Fruit fly (Drosophila melanogaster): ENCODE results near the gene OtopLc.

OtopLc gene

DNA sequence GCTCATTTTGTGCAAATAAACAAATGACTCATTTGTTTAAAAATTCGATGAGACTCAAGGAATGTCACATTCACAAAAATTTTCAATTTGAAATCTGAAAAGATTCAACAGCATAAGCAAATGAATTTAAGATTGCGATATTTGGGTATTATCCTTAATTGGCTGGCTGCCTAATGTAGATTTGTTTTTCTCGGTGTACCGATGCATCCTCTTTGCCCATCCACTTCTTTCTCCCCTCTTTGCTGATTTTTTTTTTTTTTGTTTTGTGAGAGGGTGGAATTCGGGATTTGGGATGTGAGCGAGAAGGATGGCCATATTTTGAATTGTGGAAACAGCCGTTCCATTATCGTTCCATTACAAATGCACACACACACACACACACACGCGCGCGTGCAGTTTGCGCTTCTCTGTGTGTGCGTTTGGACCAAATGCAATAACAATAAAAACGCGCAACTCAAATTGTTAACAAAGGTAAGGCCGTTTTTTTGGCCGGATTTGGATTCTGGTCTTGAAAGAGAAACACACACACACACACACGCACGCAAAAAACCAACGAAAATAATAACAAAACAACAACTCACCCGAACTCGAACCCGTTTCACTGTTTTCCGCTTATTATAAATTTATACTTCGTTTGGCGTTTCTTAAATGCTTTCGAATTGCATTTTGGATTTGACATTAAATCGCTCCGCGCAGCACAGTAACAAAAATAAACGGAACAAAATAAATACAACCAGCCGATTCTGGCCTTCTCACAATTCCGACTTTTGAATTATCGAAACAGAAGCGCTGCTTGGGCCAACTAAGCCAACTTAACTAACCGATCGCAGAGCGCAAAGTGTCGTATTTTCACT lies 16.6 kb upstream of the OtopLc start (continued):
- TF ChIP-seq CG6276 (GFP tag; optimal IDR thresholded peaks at IDR 0.05), result peak; percentile 4
- no peak for TF ChIP-seq Lpt (GFP tag; optimal IDR thresholded peaks at IDR 0.05)
- peak; percentile 26 for TF ChIP-seq fd59A (GFP tag; optimal IDR thresholded peaks at IDR 0.05)
- TF ChIP-seq CG10669 (GFP tag; optimal IDR thresholded peaks at IDR 0.05), result peak; percentile 68
- TF ChIP-seq CG4318 (GFP tag; optimal IDR thresholded peaks at IDR 0.05), result no peak
- peak; percentile 3 for TF ChIP-seq dsx (GFP tag; optimal IDR thresholded peaks at IDR 0.05; ENCODE audit: poor library complexity, severe bottlenecking)
- TF ChIP-seq CG3032 (tag; optimal IDR thresholded peaks at IDR 0.05), result peak; percentile 52
- peak; percentile 87 for TF ChIP-seq Met (GFP tag; optimal IDR thresholded peaks at IDR 0.05)
- peak; percentile 56 for TF ChIP-seq CG8319 (GFP tag; optimal IDR thresholded peaks at IDR 0.05)
- no peak for TF ChIP-seq Eip75B (GFP tag; optimal IDR thresholded peaks at IDR 0.05)
- TF ChIP-seq vri (GFP tag; optimal IDR thresholded peaks at IDR 0.05), result no peak
- no peak for TF ChIP-seq Hr4 (GFP tag; optimal IDR thresholded peaks at IDR 0.05)
- TF ChIP-seq CG8119 (GFP tag; IDR thresholded peaks at IDR 0.05), result peak; percentile 53; the same call in 1 of the 3 replicates
- peak; percentile 80 for TF ChIP-seq Sox102F (GFP tag; optimal IDR thresholded peaks at IDR 0.05)
- TF ChIP-seq cyc (GFP tag; optimal IDR thresholded peaks at IDR 0.05), result peak; percentile 84
- peak; percentile 64 for TF ChIP-seq CG32006 (GFP tag; optimal IDR thresholded peaks at IDR 0.05)
- TF ChIP-seq CG7368 (GFP tag; optimal IDR thresholded peaks at IDR 0.05), result no peak
- TF ChIP-seq achi (GFP tag; optimal IDR thresholded peaks at IDR 0.05), result no peak
- peak; percentile 77 for TF ChIP-seq CG3919 (GFP tag; optimal IDR thresholded peaks at IDR 0.05)
- no peak for TF ChIP-seq Gug (GFP tag; IDR thresholded peaks at IDR 0.05)
- no peak for TF ChIP-seq svp (GFP tag)
- 0 out of 2 replicates have a peak, but pooled peaks have one; percentile 22 for TF ChIP-seq CG11294 (GFP tag; IDR thresholded peaks at IDR 0.05)
- TF ChIP-seq eg (GFP tag; IDR thresholded peaks at IDR 0.05), result peak; percentile 34; the same call in 1 of the 3 replicates
- peak; percentile 70 for TF ChIP-seq acj6 (GFP tag; optimal IDR thresholded peaks at IDR 0.05)
- peak; percentile 54 for TF ChIP-seq Sox15 (GFP tag; optimal IDR thresholded peaks at IDR 0.05)
- TF ChIP-seq Ets21C (GFP tag; optimal IDR thresholded peaks at IDR 0.05), result peak; percentile 76
- TF ChIP-seq CG6854 (GFP tag; optimal IDR thresholded peaks at IDR 0.05), result peak; percentile 59
- peak; percentile 23 for TF ChIP-seq Blimp-1 (GFP tag; optimal IDR thresholded peaks at IDR 0.05)
- peak; percentile 83 for TF ChIP-seq lz (GFP tag; optimal IDR thresholded peaks at IDR 0.05)
- peak; percentile 51 for TF ChIP-seq CG11902 (GFP tag; optimal IDR thresholded peaks at IDR 0.05)
- TF ChIP-seq CG31627 (GFP tag; optimal IDR thresholded peaks at IDR 0.05), result peak; percentile 84
- no peak for TF ChIP-seq fd85E (GFP tag; optimal IDR thresholded peaks at IDR 0.05)
- peak; percentile 91 for TF ChIP-seq Eip78C (GFP tag)
- peak; percentile 73 for TF ChIP-seq Sox14 (GFP tag; optimal IDR thresholded peaks at IDR 0.05)
- TF ChIP-seq CG6808 (GFP tag; optimal IDR thresholded peaks at IDR 0.05), result peak; percentile 54
- no peak for TF ChIP-seq Eip93F (GFP tag; optimal IDR thresholded peaks at IDR 0.05)
- TF ChIP-seq CG34406 (GFP tag; optimal IDR thresholded peaks at IDR 0.05), result peak; percentile 69
- no peak for TF ChIP-seq fkh (GFP tag; optimal IDR thresholded peaks at IDR 0.05)
- no peak for TF ChIP-seq OdsH (GFP tag; optimal IDR thresholded peaks at IDR 0.05)
- TF ChIP-seq CG1621 (tag; optimal IDR thresholded peaks at IDR 0.05), result peak; percentile 57
- TF ChIP-seq topi (GFP tag; optimal IDR thresholded peaks at IDR 0.05), result peak; percentile 84

DNA sequence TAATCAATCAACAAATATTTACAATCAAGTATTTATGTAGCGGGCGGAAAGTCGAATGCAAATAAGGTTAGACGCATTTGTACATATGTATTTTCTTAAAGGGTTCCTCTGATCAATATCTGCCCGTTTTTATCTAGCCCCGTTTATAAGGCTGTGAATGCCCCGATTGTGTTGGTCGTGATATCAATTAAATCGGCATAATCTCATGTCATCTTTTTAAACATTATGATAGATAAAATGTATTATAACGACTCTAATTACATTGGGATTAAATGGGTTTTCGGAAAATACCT lies 15.5 kb upstream of the OtopLc start:
- TF ChIP-seq fkh (GFP tag; optimal IDR thresholded peaks at IDR 0.05) (peak; percentile 68), CG6163 (GFP tag; IDR thresholded peaks at IDR 0.05) (no peak)
